Worm (Caenorhabditis elegans) whole organism, L2 larva: ENCODE results near the gene C55C3.1.

ENCODE experiments used
- C34F6.9 ChIP-seq: fragments of 150-350 bp; optimal IDR thresholded peaks from 2 replicates; lab custom pipeline; 2014; ENCODE audit warnings: missing biosample characterization, missing genetic modification characterization
- F13H6.1 ChIP-seq: sonication (generic microtip); optimal IDR thresholded peaks from 2 replicates; lab custom pipeline; 2016; ENCODE audit warnings: missing genetic modification characterization, missing compliant biosample characterization
- R02D3.7 ChIP-seq: fragments of 150-350 bp; optimal IDR thresholded peaks from 2 replicates; lab custom pipeline; 2014; ENCODE audit warnings: missing biosample characterization, missing genetic modification characterization
- Y55F3AM.14 ChIP-seq: fragments of 200-800 bp; sonication (Bioruptor generic); optimal IDR thresholded peaks from 2 replicates; lab custom pipeline; 2018; ENCODE audit warnings: mild to moderate bottlenecking, missing genetic modification characterization, missing compliant biosample characterization
- ZK546.5 ChIP-seq: sonication (generic microtip); optimal IDR thresholded peaks from 2 replicates; lab custom pipeline; 2017; ENCODE audit warnings: missing biosample characterization, missing genetic modification characterization
- alr-1 ChIP-seq: fragments of 150-350 bp; optimal IDR thresholded peaks from 2 replicates; lab custom pipeline; 2014; ENCODE audit warnings: missing biosample characterization, missing genetic modification characterization
- ama-1 ChIP-seq: fragments of 150-350 bp; optimal IDR thresholded peaks from 2 replicates; lab custom pipeline; 2018; ENCODE audit warnings: inconsistent platforms
- blmp-1 ChIP-seq: sonication (generic microtip); optimal IDR thresholded peaks from 2 replicates; lab custom pipeline; 2017; ENCODE audit warnings: missing genetic modification characterization, mild to moderate bottlenecking, missing compliant biosample characterization, antibody characterized with exemption, moderate library complexity; ENCODE audit not compliant: insufficient read depth
- ceh-16 ChIP-seq: fragments of 150-350 bp; optimal IDR thresholded peaks from 2 replicates; lab custom pipeline; 2014; ENCODE audit warnings: missing biosample characterization, missing genetic modification characterization
- crh-2 ChIP-seq: sonication (generic microtip); optimal IDR thresholded peaks from 2 replicates; lab custom pipeline; 2017; ENCODE audit warnings: missing biosample characterization, missing genetic modification characterization
- dmd-4 ChIP-seq: sonication (generic microtip); optimal IDR thresholded peaks from 2 replicates; lab custom pipeline; 2017; ENCODE audit warnings: missing biosample characterization, missing genetic modification characterization
- egl-27 ChIP-seq: sonication (generic microtip); optimal IDR thresholded peaks from 3 replicates; lab custom pipeline; 2017; ENCODE audit warnings: missing biosample characterization, missing genetic modification reagents, missing genetic modification characterization
- elt-3 ChIP-seq: sonication (generic microtip); optimal IDR thresholded peaks from 2 replicates; lab custom pipeline; 2017; ENCODE audit warnings: missing biosample characterization, missing genetic modification characterization
- fos-1 ChIP-seq: fragments of 150-350 bp; optimal IDR thresholded peaks from 2 replicates; lab custom pipeline; 2014; ENCODE audit warnings: missing biosample characterization, missing genetic modification characterization
- gmeb-1 ChIP-seq: fragments of 150-350 bp; optimal IDR thresholded peaks from 2 replicates; lab custom pipeline; 2014; ENCODE audit warnings: missing biosample characterization, missing genetic modification characterization
- lsy-2 ChIP-seq, 2 experiments: fragments of 150-350 bp in 1 of 2; sonication (generic microtip) in 1 of 2; optimal IDR thresholded peaks; 2 replicates each; lab custom pipeline; 2014 to 2017; ENCODE audit warnings: missing biosample characterization in 2 of 2, missing genetic modification characterization in 2 of 2
- mab-5 ChIP-seq: fragments of 150-350 bp; optimal IDR thresholded peaks from 2 replicates; lab custom pipeline; 2014; ENCODE audit warnings: missing biosample characterization, missing genetic modification characterization
- mdl-1 ChIP-seq, 2 experiments: fragments of 150-350 bp in 1 of 2; sonication (generic microtip) in 1 of 2; optimal IDR thresholded peaks; 2 replicates each; lab custom pipeline; 2017; ENCODE audit warnings: missing biosample characterization in 2 of 2, missing genetic modification characterization in 2 of 2
- nhr-11 ChIP-seq: fragments of 150-350 bp; optimal IDR thresholded peaks from 2 replicates; lab custom pipeline; 2014; ENCODE audit warnings: missing biosample characterization, missing genetic modification characterization
- nhr-12 ChIP-seq: fragments of 150-350 bp; optimal IDR thresholded peaks from 2 replicates; lab custom pipeline; 2014; ENCODE audit warnings: missing biosample characterization, missing genetic modification characterization
- nhr-21 ChIP-seq: fragments of 150-350 bp; optimal IDR thresholded peaks from 2 replicates; lab custom pipeline; 2014; ENCODE audit warnings: missing biosample characterization, missing genetic modification characterization
- nhr-237 ChIP-seq: fragments of 150-350 bp; optimal IDR thresholded peaks from 2 replicates; lab custom pipeline; 2014; ENCODE audit warnings: missing biosample characterization, missing genetic modification characterization
- nhr-25 ChIP-seq: fragments of 150-350 bp; sonication (generic microtip); optimal IDR thresholded peaks from 3 replicates; lab custom pipeline; 2014; ENCODE audit warnings: missing biosample characterization, missing genetic modification characterization
- nhr-6 ChIP-seq: fragments of 150-350 bp; optimal IDR thresholded peaks from 2 replicates; lab custom pipeline; 2014; ENCODE audit warnings: missing biosample characterization, missing genetic modification characterization
- nhr-77 ChIP-seq: fragments of 150-350 bp; optimal IDR thresholded peaks from 2 replicates; lab custom pipeline; 2014; ENCODE audit warnings: missing biosample characterization, missing genetic modification characterization
- peb-1 ChIP-seq: fragments of 150-350 bp; optimal IDR thresholded peaks from 2 replicates; lab custom pipeline; 2014; ENCODE audit warnings: missing biosample characterization, missing genetic modification characterization
- skn-1 ChIP-seq: sonication (generic microtip); optimal IDR thresholded peaks from 2 replicates; lab custom pipeline; 2017; ENCODE audit warnings: missing biosample characterization, missing genetic modification characterization
- sma-3 ChIP-seq: sonication (generic microtip); optimal IDR thresholded peaks from 2 replicates; lab custom pipeline; 2016; ENCODE audit warnings: missing genetic modification reagents, missing genetic modification characterization, missing compliant biosample characterization
- sma-9 ChIP-seq, 2 experiments: fragments of 150-350 bp in 1 of 2; sonication (generic microtip) in 1 of 2; optimal IDR thresholded peaks; 2 replicates each; lab custom pipeline; 2014 to 2016; ENCODE audit warnings: missing genetic modification characterization in 2 of 2, mild to moderate bottlenecking in 1 of 2, missing biosample characterization in 1 of 2, missing compliant biosample characterization in 1 of 2, missing genetic modification reagents in 1 of 2, moderate library complexity in 1 of 2
- snpc-4 ChIP-seq: fragments of 150-350 bp; optimal IDR thresholded peaks from 2 replicates; lab custom pipeline; 2014; ENCODE audit warnings: missing biosample characterization, missing genetic modification characterization
- unc-39 ChIP-seq: fragments of 150-350 bp; optimal IDR thresholded peaks from 2 replicates; lab custom pipeline; 2014; ENCODE audit warnings: missing biosample characterization, missing genetic modification characterization
- unc-55 ChIP-seq: fragments of 150-350 bp; sonication (generic microtip); optimal IDR thresholded peaks from 3 replicates; lab custom pipeline; 2014; ENCODE audit warnings: missing biosample characterization, missing genetic modification reagents, missing genetic modification characterization
- unc-62 ChIP-seq: fragments of 150-350 bp; optimal IDR thresholded peaks from 2 replicates; lab custom pipeline; 2014; ENCODE audit warnings: missing biosample characterization, missing genetic modification reagents, missing genetic modification characterization
- zag-1 ChIP-seq: fragments of 150-350 bp; optimal IDR thresholded peaks from 2 replicates; lab custom pipeline; 2014; ENCODE audit warnings: missing biosample characterization, missing genetic modification characterization
- ztf-1 ChIP-seq: fragments of 200-800 bp; sonication (Bioruptor generic); conservative IDR thresholded peaks from 2 replicates; pipeline ENCODE4 v1.3.6; 2022; ENCODE audit warnings: missing genetic modification characterization, missing compliant biosample characterization

C55C3.1 gene

ce11 chrIV:5690386-5691080 is 18.4 kb upstream of the C55C3.1 start, which contains the start of gene C55C3.8:
TSS of gene C55C3.8 (plus strand) at chrIV:5691030.
- no peak for TF ChIP-seq ceh-16
- TF ChIP-seq nhr-77 (tag; lab: Kevin White, UChicago): no peak
- no peak for TF ChIP-seq unc-62 (GFP tag; lab: Kevin White, UChicago)
- no peak for TF ChIP-seq Y55F3AM.14 (GFP tag; lab: Kevin White, UChicago)
- no peak for TF ChIP-seq blmp-1 (tag; lab: Kevin White, UChicago)
- no peak for TF ChIP-seq unc-55 (GFP tag; lab: Kevin White, UChicago)
- no peak for TF ChIP-seq F13H6.1
- no peak for TF ChIP-seq sma-3 (GFP tag; lab: Kevin White, UChicago)
- no peak for TF ChIP-seq snpc-4
- no peak for TF ChIP-seq gmeb-1 (tag; lab: Kevin White, UChicago)

ce11 chrIV:5700372-5700771 is 8.5 kb upstream of the C55C3.1 start:
- TF ChIP-seq ZK546.5 (tag; lab: Kevin White, UChicago) (no peak), nhr-25 (tag; lab: Kevin White, UChicago) (peak; percentile 47)

- TF ChIP-seq mab-5 (tag; lab: Kevin White, UChicago) (no peak), blmp-1 (tag; lab: Kevin White, UChicago) (peak; percentile 56)
Measured at ce11 chrIV:5701646-5702045, 7.2 kb upstream of the C55C3.1 start.

ce11 chrIV:5703443-5703842 is 5.5 kb upstream of the C55C3.1 start, which contains the start of the genes C55C3.73 and perm-5:
TSS of gene C55C3.73 (minus strand) at chrIV:5703451.
TSS of gene perm-5 (minus strand) at chrIV:5703468.
- TF ChIP-seq nhr-25 (tag; lab: Kevin White, UChicago) (no peak), ztf-1 (GFP tag; lab: Robert Waterston, UW) (no peak), ama-1 (no peak), zag-1 (tag; lab: Kevin White, UChicago) (no peak), C34F6.9 (tag; lab: Kevin White, UChicago) (no peak), nhr-237 (no peak)

- TF ChIP-seq nhr-21 (tag; lab: Kevin White, UChicago) (no peak), mdl-1 (tag; optimal IDR thresholded peaks at IDR 0.05; lab: Kevin White, UChicago) (no peak), nhr-12 (tag; lab: Kevin White, UChicago) (no peak), unc-55 (GFP tag; lab: Kevin White, UChicago) (no peak), blmp-1 (tag; lab: Kevin White, UChicago) (peak; percentile 88)
Measured at ce11 chrIV:5703917-5704316, 5.0 kb upstream of the C55C3.1 start.

ce11 chrIV:5706603-5707002 is 2.3 kb upstream of the C55C3.1 start:
- TF ChIP-seq nhr-25 (tag; lab: Kevin White, UChicago) (peak; percentile 56), blmp-1 (tag; lab: Kevin White, UChicago) (peak; percentile 63), sma-9 (GFP tag; optimal IDR thresholded peaks at IDR 0.05; lab: Kevin White, UChicago) (no peak), sma-9 (tag; optimal IDR thresholded peaks at IDR 0.05; lab: Kevin White, UChicago) (no peak), snpc-4 (no peak), nhr-12 (tag; lab: Kevin White, UChicago) (no peak), unc-55 (GFP tag; lab: Kevin White, UChicago) (no peak), R02D3.7 (tag; lab: Kevin White, UChicago) (no peak), nhr-21 (tag; lab: Kevin White, UChicago) (peak; percentile 69), nhr-6 (tag; lab: Kevin White, UChicago) (no peak)

ce11 chrIV:5715341-5716112 is 6.6 kb downstream of the C55C3.1 start:
- no peak for TF ChIP-seq ZK546.5 (tag; lab: Kevin White, UChicago)
- TF ChIP-seq dmd-4 (tag; lab: Kevin White, UChicago): no peak
- no peak for TF ChIP-seq skn-1 (tag; lab: Kevin White, UChicago)
- TF ChIP-seq alr-1 (tag; lab: Kevin White, UChicago): no peak
- TF ChIP-seq gmeb-1 (tag; lab: Kevin White, UChicago): no peak
- TF ChIP-seq unc-39 (tag; lab: Kevin White, UChicago): no peak
- no peak for TF ChIP-seq elt-3
- no peak for TF ChIP-seq fos-1
- TF ChIP-seq nhr-11 (tag; lab: Kevin White, UChicago): no peak
- TF ChIP-seq sma-3 (GFP tag; lab: Kevin White, UChicago): no peak
- no peak for TF ChIP-seq R02D3.7 (tag; lab: Kevin White, UChicago)
- no peak for TF ChIP-seq lsy-2 (tag; optimal IDR thresholded peaks at IDR 0.05; lab: Kevin White, UChicago)
- no peak for TF ChIP-seq peb-1 (tag; lab: Kevin White, UChicago)
- TF ChIP-seq egl-27 (tag; lab: Kevin White, UChicago): no peak
- TF ChIP-seq ztf-1 (GFP tag; lab: Robert Waterston, UW): no peak
- TF ChIP-seq crh-2 (tag; lab: Kevin White, UChicago): no peak
